Worm (Caenorhabditis elegans) whole organism, late embryonic: ENCODE data around the gene fpn-1.2.

Source experiments
- C08G9.2 ChIP-seq: sonication (generic microtip); optimal IDR thresholded peaks from 2 replicates; lab custom pipeline; 2016; ENCODE audit warnings: mild to moderate bottlenecking, missing genetic modification characterization, moderate library complexity, missing compliant biosample characterization
- C38D4.7 ChIP-seq: fragments of 200-800 bp; sonication (Bioruptor generic); optimal IDR thresholded peaks from 2 replicates; lab custom pipeline; 2018; ENCODE audit warnings: mild to moderate bottlenecking, missing genetic modification characterization, moderate library complexity, missing compliant biosample characterization
- F13H6.1 ChIP-seq: sonication (generic microtip); optimal IDR thresholded peaks from 2 replicates; lab custom pipeline; 2016; ENCODE audit warnings: missing genetic modification characterization, missing compliant biosample characterization
- K02D7.2 ChIP-seq: sonication (generic microtip); optimal IDR thresholded peaks from 2 replicates; lab custom pipeline; 2017; ENCODE audit warnings: mild to moderate bottlenecking, missing genetic modification characterization, missing compliant biosample characterization
- K09A11.1 ChIP-seq: sonication (generic microtip); optimal IDR thresholded peaks from 2 replicates; lab custom pipeline; 2017; ENCODE audit warnings: antibody characterized with exemption, mild to moderate bottlenecking, missing genetic modification characterization, missing compliant biosample characterization; ENCODE audit not compliant: insufficient read depth
- T23F11.4 ChIP-seq: fragments of 200-800 bp; sonication (Bioruptor generic); optimal IDR thresholded peaks from 2 replicates; lab custom pipeline; 2018; ENCODE audit warnings: mild to moderate bottlenecking, missing genetic modification characterization, missing compliant biosample characterization
- ama-1 ChIP-seq: fragments of 150-350 bp; optimal IDR thresholded peaks from 2 replicates; lab custom pipeline; 2014
- ceh-14 ChIP-seq: sonication (generic microtip); optimal IDR thresholded peaks from 2 replicates; lab custom pipeline; 2016; ENCODE audit warnings: missing genotype, missing genetic modification characterization, missing compliant biosample characterization
- ceh-18 ChIP-seq: sonication (generic microtip); optimal IDR thresholded peaks from 2 replicates; lab custom pipeline; 2016; ENCODE audit warnings: missing genetic modification characterization, missing compliant biosample characterization
- ceh-22 ChIP-seq: sonication (generic microtip); optimal IDR thresholded peaks from 2 replicates; lab custom pipeline; 2017; ENCODE audit warnings: missing biosample characterization, missing genetic modification characterization
- ceh-30 ChIP-seq: fragments of 150-350 bp; optimal IDR thresholded peaks from 2 replicates; lab custom pipeline; 2014; ENCODE audit warnings: missing biosample characterization, missing genetic modification characterization
- ceh-31 ChIP-seq: sonication (generic microtip); optimal IDR thresholded peaks from 2 replicates; lab custom pipeline; 2016; ENCODE audit warnings: missing genetic modification characterization, missing compliant biosample characterization
- ceh-45 ChIP-seq: fragments of 200-800 bp; sonication (Bioruptor generic); IDR thresholded peaks from 2 replicates; pipeline ENCODE4 v1.3.6; 2022; ENCODE audit warnings: missing genetic modification reagents, missing genetic modification characterization, missing compliant biosample characterization
- che-1 ChIP-seq: sonication (generic microtip); optimal IDR thresholded peaks from 2 replicates; lab custom pipeline; 2016; ENCODE audit warnings: mild to moderate bottlenecking, missing genetic modification characterization, missing compliant biosample characterization
- dmd-4 ChIP-seq: sonication (generic microtip); optimal IDR thresholded peaks from 2 replicates; lab custom pipeline; 2016; ENCODE audit warnings: borderline replicate concordance, missing genetic modification characterization, missing compliant biosample characterization
- dve-1 ChIP-seq: sonication (generic microtip); optimal IDR thresholded peaks from 2 replicates; lab custom pipeline; 2017; ENCODE audit warnings: antibody characterized with exemption, mild to moderate bottlenecking, missing genetic modification characterization, missing compliant biosample characterization
- eyg-1 ChIP-seq: sonication (generic microtip); optimal IDR thresholded peaks from 2 replicates; lab custom pipeline; 2016; ENCODE audit warnings: missing genotype, missing genetic modification characterization, missing compliant biosample characterization
- fkh-6 ChIP-seq: sonication (generic microtip); optimal IDR thresholded peaks from 2 replicates; lab custom pipeline; 2016; ENCODE audit warnings: missing genetic modification characterization, missing compliant biosample characterization
- gmeb-2 ChIP-seq: sonication (generic microtip); optimal IDR thresholded peaks from 2 replicates; lab custom pipeline; 2016; ENCODE audit warnings: missing genetic modification characterization, inconsistent platforms, missing compliant biosample characterization
- hlh-30 ChIP-seq: sonication (generic microtip); optimal IDR thresholded peaks from 2 replicates; lab custom pipeline; 2017; ENCODE audit warnings: antibody characterized with exemption, missing genetic modification characterization, missing compliant biosample characterization; ENCODE audit not compliant: insufficient read depth
- hlh-8 ChIP-seq: sonication (generic microtip); optimal IDR thresholded peaks from 2 replicates; lab custom pipeline; 2016; ENCODE audit warnings: missing genotype, missing genetic modification characterization, missing compliant biosample characterization
- lim-6 ChIP-seq: sonication (generic microtip); optimal IDR thresholded peaks from 2 replicates; lab custom pipeline; 2016; ENCODE audit warnings: missing genetic modification characterization, missing compliant biosample characterization
- madf-2 ChIP-seq: sonication (generic microtip); optimal IDR thresholded peaks from 2 replicates; lab custom pipeline; 2017; ENCODE audit warnings: missing genetic modification characterization, missing compliant biosample characterization
- mec-3 ChIP-seq: sonication (generic microtip); optimal IDR thresholded peaks from 2 replicates; lab custom pipeline; 2016; ENCODE audit warnings: borderline replicate concordance, missing genetic modification characterization, missing compliant biosample characterization
- nfya-1 ChIP-seq: sonication (generic microtip); optimal IDR thresholded peaks from 2 replicates; lab custom pipeline; 2017; ENCODE audit warnings: missing genetic modification characterization, mild to moderate bottlenecking, missing compliant biosample characterization, antibody characterized with exemption, moderate library complexity
- nhr-11 ChIP-seq: fragments of 150-350 bp; optimal IDR thresholded peaks from 2 replicates; lab custom pipeline; 2014; ENCODE audit warnings: missing biosample characterization, missing genetic modification characterization
- nhr-232 ChIP-seq: sonication (generic microtip); optimal IDR thresholded peaks from 2 replicates; lab custom pipeline; 2016; ENCODE audit warnings: missing genetic modification characterization, missing compliant biosample characterization
- npax-4 ChIP-seq: sonication (generic microtip); optimal IDR thresholded peaks from 2 replicates; lab custom pipeline; 2016; ENCODE audit warnings: missing genetic modification characterization, missing compliant biosample characterization
- odd-2 ChIP-seq: sonication (generic microtip); optimal IDR thresholded peaks from 2 replicates; lab custom pipeline; 2017; ENCODE audit warnings: antibody characterized with exemption, mild to moderate bottlenecking, missing genetic modification characterization, missing compliant biosample characterization
- pat-9 ChIP-seq: fragments of 200-800 bp; sonication (Bioruptor generic); optimal IDR thresholded peaks from 2 replicates; lab custom pipeline; 2018; ENCODE audit warnings: mild to moderate bottlenecking, missing genetic modification characterization, moderate library complexity, missing compliant biosample characterization
- pax-1 ChIP-seq: fragments of 150-350 bp; optimal IDR thresholded peaks from 2 replicates; lab custom pipeline; 2014; ENCODE audit warnings: missing biosample characterization, missing genetic modification characterization
- pqm-1 ChIP-seq: sonication (generic microtip); optimal IDR thresholded peaks from 2 replicates; lab custom pipeline; 2016; ENCODE audit warnings: missing genetic modification characterization, missing compliant biosample characterization
- pros-1 ChIP-seq: fragments of 150-350 bp; optimal IDR thresholded peaks from 2 replicates; lab custom pipeline; 2014; ENCODE audit warnings: missing biosample characterization, missing genetic modification reagents, missing genetic modification characterization
- ref-2 ChIP-seq: sonication (generic microtip); optimal IDR thresholded peaks from 2 replicates; lab custom pipeline; 2016; ENCODE audit warnings: missing genetic modification characterization, missing compliant biosample characterization
- rnt-1 ChIP-seq: sonication (generic microtip); optimal IDR thresholded peaks from 2 replicates; lab custom pipeline; 2016; ENCODE audit warnings: missing genetic modification characterization, missing compliant biosample characterization
- sdc-2 ChIP-seq: sonication (generic microtip); optimal IDR thresholded peaks from 2 replicates; lab custom pipeline; 2016; ENCODE audit warnings: missing genotype, missing genetic modification characterization, missing compliant biosample characterization
- sox-2 ChIP-seq: fragments of 200-800 bp; sonication (Bioruptor generic); IDR thresholded peaks from 2 replicates; pipeline ENCODE4 v1.3.6; 2022; ENCODE audit warnings: missing genetic modification reagents, missing genetic modification characterization, missing compliant biosample characterization
- sox-4 ChIP-seq: sonication (generic microtip); optimal IDR thresholded peaks from 2 replicates; lab custom pipeline; 2017; ENCODE audit warnings: mild to moderate bottlenecking, missing genetic modification characterization, inconsistent platforms, missing compliant biosample characterization
- syd-9 ChIP-seq: sonication (generic microtip); optimal IDR thresholded peaks from 2 replicates; lab custom pipeline; 2016; ENCODE audit warnings: mild to moderate bottlenecking, missing genetic modification characterization, moderate library complexity, missing compliant biosample characterization
- tbx-2 ChIP-seq: sonication (generic microtip); optimal IDR thresholded peaks from 2 replicates; lab custom pipeline; 2016; ENCODE audit warnings: missing genetic modification characterization, missing compliant biosample characterization
- tbx-7 ChIP-seq: sonication (generic microtip); optimal IDR thresholded peaks from 2 replicates; lab custom pipeline; 2016; ENCODE audit warnings: missing genotype, missing genetic modification characterization, missing compliant biosample characterization
- unc-86 ChIP-seq: sonication (generic microtip); optimal IDR thresholded peaks from 2 replicates; lab custom pipeline; 2016; ENCODE audit warnings: missing genetic modification characterization, missing compliant biosample characterization

Gene fpn-1.2

ce11 chrV:1481742-1482141 is 17.2 kb upstream of the fpn-1.2 start, which contains the start of gene C38C3.4:
C38C3.4 (plus strand) TSS chrV:1482042.
- TF ChIP-seq eyg-1 (tag; lab: Kevin White, UChicago): no peak
- TF ChIP-seq tbx-7 (tag; lab: Kevin White, UChicago): no peak
- TF ChIP-seq dve-1 (tag; lab: Kevin White, UChicago): peak; percentile 42

- no peak for TF ChIP-seq sdc-2 (tag; lab: Kevin White, UChicago)
- peak; percentile 60 for TF ChIP-seq ceh-18 (tag; lab: Kevin White, UChicago)
Observed at ce11 chrV:1480841-1481240, 16.3 kb upstream of the fpn-1.2 start.

ce11 chrV:1476841-1477240 is 12.3 kb upstream of the fpn-1.2 start:
- no peak for TF ChIP-seq T23F11.4 (GFP tag; lab: Kevin White, UChicago)
- no peak for TF ChIP-seq sox-4
- no peak for TF ChIP-seq nfya-1 (tag; lab: Kevin White, UChicago)
- TF ChIP-seq sox-2 (GFP tag; lab: Robert Waterston, UW): no peak
- TF ChIP-seq rnt-1 (tag; lab: Kevin White, UChicago): no peak
- no peak for TF ChIP-seq F13H6.1 (tag; lab: Kevin White, UChicago)
- TF ChIP-seq ama-1 (lab: Kevin White, UChicago): no peak
- no peak for TF ChIP-seq lim-6 (tag; lab: Kevin White, UChicago)

ce11 chrV:1476284-1476792 is 11.8 kb upstream of the fpn-1.2 start:
- TF ChIP-seq pros-1 (tag; lab: Kevin White, UChicago) (no peak), ceh-31 (tag; lab: Kevin White, UChicago) (no peak)

ce11 chrV:1474486-1475125 is 10.1 kb upstream of the fpn-1.2 start, which contains the start of the genes F53E2.2 and unc-60:
F53E2.2 (plus strand) TSS chrV:1475086.
unc-60 (plus strand) TSS chrV:1475086.
- TF ChIP-seq unc-86 (tag; lab: Kevin White, UChicago) (no peak), sox-2 (GFP tag; lab: Robert Waterston, UW) (no peak), ref-2 (tag; lab: Kevin White, UChicago) (peak; percentile 77), che-1 (tag; lab: Kevin White, UChicago) (no peak), ceh-31 (tag; lab: Kevin White, UChicago) (peak; percentile 78), fkh-6 (tag; lab: Kevin White, UChicago) (peak; percentile 60), tbx-7 (tag; lab: Kevin White, UChicago) (no peak), nhr-232 (tag; lab: Kevin White, UChicago) (no peak), K09A11.1 (tag; lab: Kevin White, UChicago) (no peak), pax-1 (tag; lab: Kevin White, UChicago) (no peak), nfya-1 (tag; lab: Kevin White, UChicago) (peak; percentile 85), K02D7.2 (no peak), npax-4 (tag; lab: Kevin White, UChicago) (no peak), rnt-1 (tag; lab: Kevin White, UChicago) (peak; percentile 59), pat-9 (no peak), odd-2 (tag; lab: Kevin White, UChicago) (no peak), hlh-8 (peak; percentile 16), C08G9.2 (peak; percentile 75), ceh-14 (tag; lab: Kevin White, UChicago) (peak; percentile 36), ceh-30 (tag; lab: Kevin White, UChicago) (no peak), sox-4 (no peak), syd-9 (tag; lab: Kevin White, UChicago) (peak; percentile 64), ceh-18 (tag; lab: Kevin White, UChicago) (peak; percentile 78), dmd-4 (tag; lab: Kevin White, UChicago) (no peak), nhr-11 (tag; lab: Kevin White, UChicago) (no peak), madf-2 (tag; lab: Kevin White, UChicago) (no peak), mec-3 (tag; lab: Kevin White, UChicago) (no peak), eyg-1 (tag; lab: Kevin White, UChicago) (no peak), pros-1 (tag; lab: Kevin White, UChicago) (peak; percentile 24), ama-1 (lab: Kevin White, UChicago) (no peak), ceh-22 (tag; lab: Kevin White, UChicago) (peak; percentile 5), ceh-45 (GFP tag; lab: Robert Waterston, UW) (no peak), tbx-2 (tag; lab: Kevin White, UChicago) (peak; percentile 83), pqm-1 (peak; percentile 20), C38D4.7 (GFP tag; lab: Kevin White, UChicago) (no peak), gmeb-2 (tag; lab: Kevin White, UChicago) (no peak), hlh-30 (tag; lab: Kevin White, UChicago) (peak; percentile 72)
